Worm (Caenorhabditis elegans) whole organism, L1 larva: ENCODE results near the gene tab-1.

Experiments
- C04F5.9 ChIP-seq: sonication (generic microtip); optimal IDR thresholded peaks from 2 replicates; lab custom pipeline; 2016; ENCODE audit warnings: missing genetic modification characterization, missing compliant biosample characterization
- C16A3.4 ChIP-seq: fragments of 150-350 bp; optimal IDR thresholded peaks from 2 replicates; lab custom pipeline; 2014; ENCODE audit warnings: missing biosample characterization, missing genetic modification characterization
- C34B4.2 ChIP-seq: sonication (generic microtip); optimal IDR thresholded peaks from 2 replicates; lab custom pipeline; 2017; ENCODE audit warnings: mild to moderate bottlenecking, missing genetic modification characterization, missing compliant biosample characterization
- alr-1 ChIP-seq: fragments of 200-800 bp; sonication (Bioruptor generic); optimal IDR thresholded peaks from 2 replicates; lab custom pipeline; 2018; ENCODE audit warnings: borderline replicate concordance, mild to moderate bottlenecking, missing genetic modification characterization, missing compliant biosample characterization
- aly-2 ChIP-seq: fragments of 150-350 bp; optimal IDR thresholded peaks from 2 replicates; lab custom pipeline; 2014; ENCODE audit warnings: missing biosample characterization, missing genetic modification characterization
- ama-1 ChIP-seq: fragments of 150-350 bp; optimal IDR thresholded peaks from 2 replicates; lab custom pipeline; 2014
- ceh-63 ChIP-seq: fragments of 200-800 bp; sonication (Bioruptor generic); optimal IDR thresholded peaks from 2 replicates; lab custom pipeline; 2018; ENCODE audit warnings: mild to moderate bottlenecking, missing genetic modification characterization, missing compliant biosample characterization
- ceh-8 ChIP-seq: fragments of 200-800 bp; sonication (Bioruptor generic); optimal IDR thresholded peaks from 2 replicates; lab custom pipeline; 2018; ENCODE audit warnings: mild to moderate bottlenecking, missing genetic modification characterization, moderate library complexity, missing compliant biosample characterization
- ceh-82 ChIP-seq, 3 experiments: fragments of 150-350 bp in 1 of 3; sonication (generic microtip) in 2 of 3; optimal IDR thresholded peaks; 2 replicates each; lab custom pipeline; 2014 to 2017; ENCODE audit warnings: missing biosample characterization in 3 of 3, missing genetic modification characterization in 3 of 3
- ces-1 ChIP-seq: fragments of 150-350 bp; optimal IDR thresholded peaks from 2 replicates; lab custom pipeline; 2014; ENCODE audit warnings: missing biosample characterization, missing genetic modification reagents, missing genetic modification characterization
- dpl-1 ChIP-seq, 3 experiments: fragments of 150-350 bp in 2 of 3; sonication (generic microtip) in 1 of 3; optimal IDR thresholded peaks; 2 replicates each; lab custom pipeline; 2014 to 2017; ENCODE audit warnings: missing biosample characterization in 3 of 3, missing genetic modification characterization in 3 of 3, missing genetic modification reagents in 3 of 3
- dsc-1 ChIP-seq: sonication (generic microtip); optimal IDR thresholded peaks from 2 replicates; lab custom pipeline; 2016; ENCODE audit warnings: mild to moderate bottlenecking, missing genetic modification characterization, missing compliant biosample characterization
- efl-1 ChIP-seq, 4 experiments: fragments of 150-350 bp; optimal IDR thresholded peaks in 3 of 4; peaks in 1 of 4; 1 replicate in 1 of 4; 2 replicates in 3 of 4; lab custom pipeline; 2014; ENCODE audit warnings: missing biosample characterization in 2 of 4, missing genetic modification characterization in 2 of 4, missing genetic modification reagents in 2 of 4
- efl-3 ChIP-seq: fragments of 200-800 bp; sonication (Bioruptor generic); optimal IDR thresholded peaks from 2 replicates; lab custom pipeline; 2018; ENCODE audit warnings: mild to moderate bottlenecking, missing genetic modification characterization, missing compliant biosample characterization
- egl-13 ChIP-seq: sonication (generic microtip); optimal IDR thresholded peaks from 2 replicates; lab custom pipeline; 2016; ENCODE audit warnings: missing genotype, missing genetic modification reagents, missing genetic modification characterization, missing compliant biosample characterization
- egl-27 ChIP-seq, 2 experiments: fragments of 150-350 bp in 1 of 2; sonication (generic microtip); optimal IDR thresholded peaks; 3 replicates each; lab custom pipeline; 2017 to 2018; ENCODE audit warnings: missing biosample characterization in 2 of 2, missing genetic modification characterization in 2 of 2, missing genetic modification reagents in 2 of 2
- fkh-4 ChIP-seq: sonication (generic microtip); optimal IDR thresholded peaks from 2 replicates; lab custom pipeline; 2016; ENCODE audit warnings: missing compliant biosample characterization, missing genetic modification characterization, borderline replicate concordance
- fkh-8 ChIP-seq: sonication (generic microtip); optimal IDR thresholded peaks from 2 replicates; lab custom pipeline; 2016; ENCODE audit warnings: mild to moderate bottlenecking, missing genetic modification characterization, missing compliant biosample characterization
- fos-1 ChIP-seq: fragments of 150-350 bp; optimal IDR thresholded peaks from 2 replicates; lab custom pipeline; 2014; ENCODE audit warnings: missing biosample characterization, missing genetic modification characterization
- hlh-4 ChIP-seq: sonication (generic microtip); optimal IDR thresholded peaks from 2 replicates; lab custom pipeline; 2016; ENCODE audit warnings: mild to moderate bottlenecking, missing genetic modification characterization, missing compliant biosample characterization
- irx-1 ChIP-seq: sonication (generic microtip); optimal IDR thresholded peaks from 2 replicates; lab custom pipeline; 2016; ENCODE audit warnings: missing genetic modification characterization, missing compliant biosample characterization
- isw-1 ChIP-seq: fragments of 200-800 bp; sonication (Bioruptor generic); IDR thresholded peaks from 2 replicates; pipeline ENCODE4 v1.3.6; 2022; ENCODE audit warnings: missing genetic modification characterization, missing compliant biosample characterization
- jun-1 ChIP-seq: fragments of 150-350 bp; optimal IDR thresholded peaks from 2 replicates; lab custom pipeline; 2014; ENCODE audit warnings: missing biosample characterization, missing genetic modification reagents, missing genetic modification characterization
- lin-13 ChIP-seq: fragments of 150-350 bp; optimal IDR thresholded peaks from 2 replicates; lab custom pipeline; 2014; ENCODE audit warnings: missing biosample characterization, missing genetic modification reagents, missing genetic modification characterization
- lin-14 ChIP-seq: fragments of 200-800 bp; sonication (Bioruptor generic); optimal IDR thresholded peaks from 2 replicates; lab custom pipeline; 2018; ENCODE audit warnings: mild to moderate bottlenecking, missing genetic modification characterization, moderate library complexity, missing compliant biosample characterization
- lin-39 ChIP-seq: fragments of 150-350 bp; optimal IDR thresholded peaks from 2 replicates; lab custom pipeline; 2014; ENCODE audit warnings: missing biosample characterization, missing genetic modification reagents, missing genetic modification characterization
- lir-3 ChIP-seq: sonication (generic microtip); optimal IDR thresholded peaks from 2 replicates; lab custom pipeline; 2016; ENCODE audit warnings: mild to moderate bottlenecking, missing genetic modification characterization, moderate library complexity, missing compliant biosample characterization; ENCODE audit not compliant: poor library complexity
- mab-9 ChIP-seq: fragments of 200-800 bp; sonication (Bioruptor generic); IDR thresholded peaks from 2 replicates; pipeline ENCODE4 v1.3.6; 2022; ENCODE audit warnings: missing genetic modification reagents, missing genetic modification characterization, missing compliant biosample characterization
- mdl-1 ChIP-seq, 2 experiments: fragments of 150-350 bp; optimal IDR thresholded peaks; 2 replicates each; lab custom pipeline; 2014 to 2017; ENCODE audit warnings: missing biosample characterization in 2 of 2, missing genetic modification characterization in 2 of 2, inconsistent platforms in 1 of 2
- mep-1 ChIP-seq: fragments of 150-350 bp; optimal IDR thresholded peaks from 2 replicates; lab custom pipeline; 2014; ENCODE audit warnings: missing biosample characterization, missing genetic modification characterization
- nhr-11 ChIP-seq: fragments of 150-350 bp; optimal IDR thresholded peaks from 2 replicates; lab custom pipeline; 2014; ENCODE audit warnings: missing biosample characterization, missing genetic modification characterization
- nhr-12 ChIP-seq: sonication (generic microtip); optimal IDR thresholded peaks from 2 replicates; lab custom pipeline; 2017; ENCODE audit warnings: missing biosample characterization, missing genetic modification characterization
- nhr-20 ChIP-seq: sonication (generic microtip); optimal IDR thresholded peaks from 2 replicates; lab custom pipeline; 2016; ENCODE audit warnings: mild to moderate bottlenecking, missing genetic modification characterization, missing compliant biosample characterization
- nhr-237 ChIP-seq: fragments of 150-350 bp; optimal IDR thresholded peaks from 2 replicates; lab custom pipeline; 2014; ENCODE audit warnings: missing biosample characterization, missing genetic modification characterization
- nhr-28 ChIP-seq: fragments of 150-350 bp; optimal IDR thresholded peaks from 2 replicates; lab custom pipeline; 2014; ENCODE audit warnings: missing biosample characterization, missing genetic modification characterization
- nhr-47 ChIP-seq: sonication (generic microtip); optimal IDR thresholded peaks from 2 replicates; lab custom pipeline; 2016; ENCODE audit warnings: mild to moderate bottlenecking, missing genetic modification characterization, moderate library complexity, missing compliant biosample characterization
- nhr-71 ChIP-seq: sonication (generic microtip); optimal IDR thresholded peaks from 2 replicates; lab custom pipeline; 2016; ENCODE audit warnings: mild to moderate bottlenecking, missing genetic modification characterization, moderate library complexity, missing compliant biosample characterization
- nhr-77 ChIP-seq: fragments of 150-350 bp; optimal IDR thresholded peaks from 2 replicates; lab custom pipeline; 2014; ENCODE audit warnings: missing biosample characterization, missing genetic modification characterization
- nhr-84 ChIP-seq: sonication (generic microtip); optimal IDR thresholded peaks from 2 replicates; lab custom pipeline; 2017; ENCODE audit warnings: missing biosample characterization, missing genetic modification characterization
- nhr-85 ChIP-seq: sonication (generic microtip); peaks from one replicate; lab custom pipeline; 2016; ENCODE audit warnings: missing genetic modification characterization, inconsistent platforms, missing compliant biosample characterization
- nhr-90 ChIP-seq: sonication (generic microtip); optimal IDR thresholded peaks from 2 replicates; lab custom pipeline; 2016; ENCODE audit warnings: mild to moderate bottlenecking, missing genetic modification characterization, missing compliant biosample characterization; ENCODE audit not compliant: poor library complexity
- pag-3 ChIP-seq: sonication (generic microtip); optimal IDR thresholded peaks from 2 replicates; lab custom pipeline; 2017; ENCODE audit warnings: missing genetic modification characterization, mild to moderate bottlenecking, missing compliant biosample characterization, antibody characterized with exemption, borderline replicate concordance; ENCODE audit not compliant: insufficient read depth
- pax-3 ChIP-seq: fragments of 200-800 bp; sonication (Bioruptor generic); optimal IDR thresholded peaks from 2 replicates; lab custom pipeline; 2018; ENCODE audit warnings: mild to moderate bottlenecking, missing genetic modification characterization, moderate library complexity, missing compliant biosample characterization
- pqm-1 ChIP-seq: sonication (generic microtip); optimal IDR thresholded peaks from 3 replicates; lab custom pipeline; 2017; ENCODE audit warnings: missing biosample characterization, missing genetic modification characterization
- snpc-4 ChIP-seq: fragments of 150-350 bp; optimal IDR thresholded peaks from 2 replicates; lab custom pipeline; 2014; ENCODE audit warnings: missing biosample characterization, missing genetic modification characterization
- snu-23 ChIP-seq: sonication (generic microtip); optimal IDR thresholded peaks from 2 replicates; lab custom pipeline; 2016; ENCODE audit warnings: missing genetic modification characterization, missing compliant biosample characterization
- sox-4 ChIP-seq: sonication (generic microtip); optimal IDR thresholded peaks from 2 replicates; lab custom pipeline; 2016; ENCODE audit warnings: missing genetic modification characterization, missing compliant biosample characterization
- sptf-1 ChIP-seq: fragments of 150-350 bp; optimal IDR thresholded peaks from 2 replicates; lab custom pipeline; 2014; ENCODE audit warnings: missing biosample characterization, missing genetic modification characterization
- swsn-7 ChIP-seq: sonication (generic microtip); optimal IDR thresholded peaks from 2 replicates; lab custom pipeline; 2016; ENCODE audit warnings: missing genetic modification characterization, missing compliant biosample characterization
- tlp-1 ChIP-seq: fragments of 150-350 bp; optimal IDR thresholded peaks from 2 replicates; lab custom pipeline; 2014; ENCODE audit warnings: missing biosample characterization, missing genetic modification characterization
- unc-130 ChIP-seq: fragments of 150-350 bp; optimal IDR thresholded peaks from 2 replicates; lab custom pipeline; 2017; ENCODE audit warnings: missing biosample characterization, missing genetic modification characterization, inconsistent platforms
- ztf-11 ChIP-seq, 2 experiments: sonication (generic microtip); optimal IDR thresholded peaks; 2 replicates each; lab custom pipeline; 2016 to 2017; ENCODE audit warnings: missing genetic modification characterization in 2 of 2, missing biosample characterization in 1 of 2, missing compliant biosample characterization in 1 of 2
- ztf-4 ChIP-seq: fragments of 150-350 bp; optimal IDR thresholded peaks from 2 replicates; lab custom pipeline; 2014; ENCODE audit warnings: missing biosample characterization, missing genetic modification characterization

tab-1 gene

ce11 chrII:6853059-6853466, 49.9 kb downstream of the tab-1 start:
- TF ChIP-seq nhr-85 (tag; lab: Kevin White, UChicago) (no peak), ceh-8 (no peak), C04F5.9 (tag; lab: Kevin White, UChicago) (peak; percentile 6), mab-9 (peak; percentile 61), pax-3 (tag; lab: Kevin White, UChicago) (no peak), lir-3 (tag; lab: Kevin White, UChicago) (peak; percentile 20), nhr-90 (tag; lab: Kevin White, UChicago) (peak; percentile 59), sptf-1 (tag; lab: Kevin White, UChicago) (no peak), nhr-12 (tag; lab: Kevin White, UChicago) (no peak), jun-1 (tag; lab: Kevin White, UChicago) (peak; percentile 65), nhr-237 (peak; percentile 27), nhr-84 (tag; lab: Kevin White, UChicago) (no peak), dpl-1 (GFP tag; optimal IDR thresholded peaks at IDR 0.05; lab: Kevin White, UChicago) (peak in 2 of 3 experiments; percentile 36 to 47), lin-39 (tag; lab: Kevin White, UChicago) (no peak), hlh-4 (tag; lab: Kevin White, UChicago) (no peak), nhr-28 (tag; lab: Kevin White, UChicago) (no peak), nhr-47 (tag; lab: Kevin White, UChicago) (peak; percentile 80), efl-1 (optimal IDR thresholded peaks at IDR 0.05; lab: Kevin White, UChicago) (peak; percentile 51 to 57), efl-1 (GFP tag; optimal IDR thresholded peaks at IDR 0.05 in 1 of 2; lab: Kevin White, UChicago) (peak; percentile 25 to 57), lin-13 (GFP tag; lab: Kevin White, UChicago) (peak; percentile 78), ztf-11 (tag; optimal IDR thresholded peaks at IDR 0.05; lab: Kevin White, UChicago) (peak in 1 of 2 experiments; percentile 10), mep-1 (tag; lab: Kevin White, UChicago) (peak; percentile 68), nhr-71 (tag; lab: Kevin White, UChicago) (peak; percentile 79), irx-1 (tag; lab: Kevin White, UChicago) (peak; percentile 50), fos-1 (tag; lab: Kevin White, UChicago) (peak; percentile 44), snu-23 (peak; percentile 85), nhr-11 (tag; lab: Kevin White, UChicago) (no peak), swsn-7 (tag; lab: Kevin White, UChicago) (peak; percentile 67), snpc-4 (tag; lab: Kevin White, UChicago) (peak; percentile 44), efl-3 (GFP tag; lab: Kevin White, UChicago) (no peak), nhr-77 (tag; lab: Kevin White, UChicago) (peak; percentile 75), ces-1 (no peak), mdl-1 (tag; optimal IDR thresholded peaks at IDR 0.05; lab: Kevin White, UChicago) (peak in 1 of 2 experiments; percentile 75), unc-130 (tag; lab: Kevin White, UChicago) (peak; percentile 15), lin-14 (GFP tag; lab: Kevin White, UChicago) (peak; percentile 84), pqm-1 (tag; lab: Kevin White, UChicago) (no peak), C16A3.4 (tag; lab: Kevin White, UChicago) (peak; percentile 75), alr-1 (no peak), sox-4 (tag; lab: Kevin White, UChicago) (peak; percentile 32), pag-3 (tag; lab: Kevin White, UChicago) (no peak), fkh-4 (tag; lab: Kevin White, UChicago) (no peak), egl-27 (tag; optimal IDR thresholded peaks at IDR 0.05; lab: Kevin White, UChicago) (peak; percentile 67 to 69), ceh-63 (GFP tag; lab: Kevin White, UChicago) (no peak), ceh-82 (tag; optimal IDR thresholded peaks at IDR 0.05; lab: Kevin White, UChicago) (peak; percentile 58 to 82 (median 69)), egl-13 (tag; lab: Kevin White, UChicago) (no peak), C34B4.2 (no peak), isw-1 (peak; percentile 57), nhr-20 (tag; lab: Kevin White, UChicago) (peak; percentile 79), dsc-1 (tag; lab: Kevin White, UChicago) (peak; percentile 70), aly-2 (peak; percentile 18), ama-1 (lab: Kevin White, UChicago) (peak; percentile 51), ztf-4 (tag; lab: Kevin White, UChicago) (no peak), tlp-1 (tag; lab: Kevin White, UChicago) (no peak), fkh-8 (tag; lab: Kevin White, UChicago) (peak; percentile 74)
